Fruit fly (Drosophila melanogaster) whole organism, embryonic: ENCODE measurements around the gene Lamtor4.

Source experiments
- Atf3 ChIP-seq: fragments of 200-800 bp; sonication (Bioruptor generic); optimal IDR thresholded peaks from 3 replicates; lab custom pipeline; 2016; ENCODE audit warnings: missing biosample characterization, missing genetic modification characterization
- C15 ChIP-seq: fragments of 200-800 bp; sonication (Bioruptor generic); IDR thresholded peaks from 3 replicates; pipeline ENCODE4 v1.3.6; 2022; ENCODE audit warnings: missing biosample characterization, missing genetic modification characterization
- CG10209 ChIP-seq: fragments of 200-800 bp; sonication (Bioruptor generic); optimal IDR thresholded peaks from 3 replicates; lab custom pipeline; 2017; ENCODE audit warnings: missing biosample characterization, mild to moderate bottlenecking, missing genetic modification characterization, missing genetic modification reagents
- CG11504 ChIP-seq: fragments of 200-800 bp; sonication (Bioruptor generic); optimal IDR thresholded peaks from 3 replicates; lab custom pipeline; 2019; ENCODE audit warnings: missing biosample characterization, mild to moderate bottlenecking, missing genetic modification characterization, moderate library complexity
- CG11696 ChIP-seq: fragments of 200-800 bp; sonication (Bioruptor generic); IDR thresholded peaks from 2 replicates; pipeline ENCODE4 v1.3.6; 2022; ENCODE audit warnings: missing biosample characterization, missing genetic modification characterization
- CG12236 ChIP-seq: fragments of 200-800 bp; sonication (Bioruptor generic); optimal IDR thresholded peaks from 2 replicates; lab custom pipeline; 2016; ENCODE audit warnings: missing biosample characterization, missing genetic modification characterization
- CG14050 ChIP-seq: fragments of 200-800 bp; sonication (Bioruptor generic); IDR thresholded peaks from 3 replicates; pipeline ENCODE4 v1.3.6; 2022; ENCODE audit warnings: missing biosample characterization, missing genetic modification characterization
- CG14710 ChIP-seq: fragments of 200-800 bp; sonication (Bioruptor generic); optimal IDR thresholded peaks from 3 replicates; lab custom pipeline; 2019; ENCODE audit warnings: missing biosample characterization, mild to moderate bottlenecking, missing genetic modification characterization, moderate library complexity
- CG14860 ChIP-seq: fragments of 200-800 bp; sonication (Bioruptor generic); IDR thresholded peaks from 3 replicates; pipeline ENCODE4 v1.3.6; 2022; ENCODE audit warnings: missing biosample characterization, missing genetic modification characterization; ENCODE audit not compliant: partially characterized antibody
- CG15073 ChIP-seq: fragments of 200-800 bp; sonication (Bioruptor generic); optimal IDR thresholded peaks from 2 replicates; lab custom pipeline; 2016; ENCODE audit warnings: missing biosample characterization, missing genetic modification characterization
- CG1602 ChIP-seq: fragments of 200-800 bp; sonication (Bioruptor generic); optimal IDR thresholded peaks from 3 replicates; lab custom pipeline; 2016; ENCODE audit warnings: missing biosample characterization, missing genetic modification characterization
- CG1647 ChIP-seq: fragments of 200-800 bp; sonication (Bioruptor generic); optimal IDR thresholded peaks from 3 replicates; lab custom pipeline; 2016; ENCODE audit warnings: missing biosample characterization, missing genetic modification characterization
- CG16815 ChIP-seq: fragments of 200-800 bp; sonication (Bioruptor generic); optimal IDR thresholded peaks from 3 replicates; lab custom pipeline; 2017; ENCODE audit warnings: missing biosample characterization, mild to moderate bottlenecking, missing genetic modification characterization
- CG16863 ChIP-seq: fragments of 200-800 bp; sonication (Bioruptor generic); optimal IDR thresholded peaks from 3 replicates; lab custom pipeline; 2016; ENCODE audit warnings: missing biosample characterization, missing genetic modification characterization
- CG18011 ChIP-seq: fragments of 200-800 bp; sonication (Bioruptor generic); optimal IDR thresholded peaks from 2 replicates; lab custom pipeline; 2017; ENCODE audit warnings: missing biosample characterization, missing genetic modification characterization, mild to moderate bottlenecking, moderate library complexity, missing genotype
- CG18764 ChIP-seq: fragments of 200-800 bp; sonication (Bioruptor generic); optimal IDR thresholded peaks from 3 replicates; lab custom pipeline; 2016; ENCODE audit warnings: missing biosample characterization, missing genetic modification characterization
- CG4424 ChIP-seq: fragments of 200-800 bp; sonication (Bioruptor generic); optimal IDR thresholded peaks from 3 replicates; lab custom pipeline; 2016; ENCODE audit warnings: missing biosample characterization, missing genetic modification characterization
- CG6689 ChIP-seq: fragments of 200-800 bp; sonication (Bioruptor generic); IDR thresholded peaks from 2 replicates; pipeline ENCODE4 v1.3.6; 2022; ENCODE audit warnings: missing biosample characterization, missing genetic modification characterization
- CG6854 ChIP-seq: fragments of 200-800 bp; sonication (Bioruptor generic); optimal IDR thresholded peaks from 3 replicates; lab custom pipeline; 2017; ENCODE audit warnings: missing biosample characterization, mild to moderate bottlenecking, missing genetic modification characterization
- CG7987 ChIP-seq: fragments of 200-800 bp; sonication (Bioruptor generic); optimal IDR thresholded peaks from 2 replicates; lab custom pipeline; 2018; ENCODE audit warnings: missing biosample characterization, mild to moderate bottlenecking, missing genetic modification characterization, moderate library complexity
- Dad ChIP-seq: fragments of 200-800 bp; sonication (Bioruptor generic); optimal IDR thresholded peaks from 3 replicates; lab custom pipeline; 2016; ENCODE audit warnings: missing biosample characterization, missing genetic modification characterization
- E2f2 ChIP-seq: fragments of 200-800 bp; sonication (Bioruptor generic); IDR thresholded peaks from 2 replicates; pipeline ENCODE4 v1.3.6; 2022; ENCODE audit warnings: missing biosample characterization, missing genetic modification characterization
- MESR4 ChIP-seq: fragments of 200-800 bp; sonication (Bioruptor generic); optimal IDR thresholded peaks from 2 replicates; lab custom pipeline; 2018; ENCODE audit warnings: missing biosample characterization, mild to moderate bottlenecking, missing genetic modification characterization, moderate library complexity
- NC2β ChIP-seq: fragments of 200-800 bp; sonication (Bioruptor generic); optimal IDR thresholded peaks from 2 replicates; lab custom pipeline; 2016; ENCODE audit warnings: missing biosample characterization, missing genetic modification characterization
- Neu2 ChIP-seq: fragments of 200-800 bp; sonication (Bioruptor generic); optimal IDR thresholded peaks from 3 replicates; lab custom pipeline; 2016; ENCODE audit warnings: missing biosample characterization, missing genetic modification characterization, borderline replicate concordance
- Spps ChIP-seq: fragments of 200-800 bp; sonication (Bioruptor generic); optimal IDR thresholded peaks from 2 replicates; lab custom pipeline; 2018; ENCODE audit warnings: missing biosample characterization, mild to moderate bottlenecking, missing genetic modification characterization
- ab ChIP-seq: fragments of 200-800 bp; sonication (Bioruptor generic); optimal IDR thresholded peaks from 2 replicates; lab custom pipeline; 2016; ENCODE audit warnings: missing biosample characterization, missing genetic modification characterization
- ac ChIP-seq: fragments of 200-800 bp; sonication (Bioruptor generic); optimal IDR thresholded peaks from 3 replicates; lab custom pipeline; 2017; ENCODE audit warnings: missing biosample characterization, mild to moderate bottlenecking, missing genetic modification characterization
- aop ChIP-seq: fragments of 200-800 bp; sonication (Bioruptor generic); IDR thresholded peaks from 2 replicates; pipeline ENCODE4 v1.3.6; 2022; ENCODE audit warnings: missing biosample characterization, missing genetic modification characterization
- ap ChIP-seq: fragments of 200-800 bp; sonication (Bioruptor generic); IDR thresholded peaks from 2 replicates; pipeline ENCODE4 v1.3.6; 2022; ENCODE audit warnings: missing biosample characterization, missing genetic modification characterization
- ase ChIP-seq: fragments of 200-800 bp; sonication (Bioruptor generic); IDR thresholded peaks from 3 replicates; pipeline ENCODE4 v1.3.6; 2022; ENCODE audit warnings: missing biosample characterization, missing genetic modification characterization
- corto ChIP-seq: fragments of 200-800 bp; sonication (Bioruptor generic); optimal IDR thresholded peaks from 2 replicates; lab custom pipeline; 2016; ENCODE audit warnings: missing biosample characterization, mild to moderate bottlenecking, missing genetic modification characterization, moderate library complexity
- da ChIP-seq: fragments of 200-800 bp; sonication (Bioruptor generic); optimal IDR thresholded peaks from 2 replicates; lab custom pipeline; 2016; ENCODE audit warnings: missing biosample characterization, missing genetic modification characterization
- ems ChIP-seq: fragments of 200-800 bp; sonication (Bioruptor generic); optimal IDR thresholded peaks from 3 replicates; lab custom pipeline; 2016; ENCODE audit warnings: missing biosample characterization, missing genetic modification characterization
- en ChIP-seq: fragments of 200-800 bp; sonication (Bioruptor generic); optimal IDR thresholded peaks from 2 replicates; lab custom pipeline; 2016; ENCODE audit warnings: missing biosample characterization, missing genetic modification characterization
- esg ChIP-seq: fragments of 200-800 bp; sonication (Bioruptor generic); conservative IDR thresholded peaks from 2 replicates; pipeline ENCODE4 v1.3.6; 2022; ENCODE audit warnings: missing biosample characterization, missing genetic modification characterization
- fd64A ChIP-seq: fragments of 200-800 bp; sonication (Bioruptor generic); optimal IDR thresholded peaks from 3 replicates; lab custom pipeline; 2018; ENCODE audit warnings: missing biosample characterization, mild to moderate bottlenecking, missing genetic modification characterization
- grn ChIP-seq: fragments of 200-800 bp; sonication (Bioruptor generic); optimal IDR thresholded peaks from 3 replicates; lab custom pipeline; 2017; ENCODE audit warnings: missing biosample characterization, missing genetic modification characterization
- hkb ChIP-seq, 2 experiments: fragments of 200-800 bp in 1 of 2; fragments of >200 bp in 1 of 2; sonication (Bioruptor generic) in 1 of 2; IDR thresholded peaks in 1 of 2; optimal IDR thresholded peaks in 1 of 2; 2 replicates each; pipeline versions ENCODE4 v1.3.6 to Lab custom; 2017 to 2022; ENCODE audit warnings: missing biosample characterization in 1 of 2, missing genetic modification characterization in 1 of 2
- jigr1 ChIP-seq: fragments of 200-800 bp; sonication (Bioruptor generic); IDR thresholded peaks from 3 replicates; pipeline ENCODE4 v1.3.6; 2022; ENCODE audit warnings: missing biosample characterization, missing genetic modification characterization
- kah ChIP-seq: fragments of 200-800 bp; sonication (Bioruptor generic); optimal IDR thresholded peaks from 2 replicates; lab custom pipeline; 2018; ENCODE audit warnings: missing biosample characterization, mild to moderate bottlenecking, missing genetic modification characterization
- lov ChIP-seq, 2 experiments: fragments of 200-800 bp in 1 of 2; fragments of >200 bp in 1 of 2; sonication (Bioruptor generic) in 1 of 2; IDR thresholded peaks in 1 of 2; optimal IDR thresholded peaks in 1 of 2; 2 replicates in 1 of 2; 3 replicates in 1 of 2; pipeline versions ENCODE4 v1.3.6 to Lab custom; 2017 to 2022; ENCODE audit warnings: missing biosample characterization in 1 of 2, missing genetic modification characterization in 1 of 2
- mld ChIP-seq: fragments of 200-800 bp; sonication (Bioruptor generic); IDR thresholded peaks from 3 replicates; pipeline ENCODE4 v1.3.6; 2022; ENCODE audit warnings: missing biosample characterization, missing genetic modification characterization; ENCODE audit not compliant: partially characterized antibody
- phol ChIP-seq: fragments of 200-800 bp; sonication (Bioruptor generic); optimal IDR thresholded peaks from 3 replicates; lab custom pipeline; 2018; ENCODE audit warnings: missing biosample characterization, mild to moderate bottlenecking, missing genetic modification characterization, moderate library complexity
- pum ChIP-seq: fragments of 200-800 bp; sonication (Bioruptor generic); optimal IDR thresholded peaks from 2 replicates; lab custom pipeline; 2016; ENCODE audit warnings: missing biosample characterization, missing genetic modification characterization
- repo ChIP-seq: fragments of 200-800 bp; sonication (Bioruptor generic); optimal IDR thresholded peaks from 2 replicates; lab custom pipeline; 2016; ENCODE audit warnings: missing biosample characterization, missing genetic modification characterization
- shn ChIP-seq: fragments of 200-800 bp; sonication (Bioruptor generic); optimal IDR thresholded peaks from 3 replicates; lab custom pipeline; 2016; ENCODE audit warnings: missing biosample characterization, missing genetic modification characterization
- tio ChIP-seq: fragments of 200-800 bp; sonication (Bioruptor generic); optimal IDR thresholded peaks from 2 replicates; lab custom pipeline; 2017; ENCODE audit warnings: missing biosample characterization, missing genetic modification characterization, inconsistent platforms
- toy ChIP-seq: fragments of 200-800 bp; sonication (Bioruptor generic); IDR thresholded peaks from 2 replicates; pipeline ENCODE4 v1.3.6; 2022; ENCODE audit warnings: missing biosample characterization, missing genetic modification characterization

Lamtor4 gene

dm6 chr3L:3928205-3928942 lies 31.7 kb downstream of the Lamtor4 start (continued):
- peak; percentile 64; the same call in 1 of the 2 replicates for TF ChIP-seq E2f2
- peak; percentile 31 for TF ChIP-seq corto (GFP tag; lab: Kevin White, UChicago)
- TF ChIP-seq repo (GFP tag; lab: Kevin White, UChicago): peak; percentile 65
- peak; percentile 43 for TF ChIP-seq CG18764 (GFP tag; lab: Kevin White, UChicago)
- TF ChIP-seq CG16815 (GFP tag; lab: Kevin White, UChicago): peak; percentile 74
- TF ChIP-seq Dad (GFP tag; lab: Kevin White, UChicago): peak; percentile 72
- TF ChIP-seq CG1602 (GFP tag; lab: Kevin White, UChicago): peak; percentile 72
- peak; percentile 78 for TF ChIP-seq esg
- TF ChIP-seq da: peak; percentile 60
- TF ChIP-seq CG10209 (GFP tag; lab: Kevin White, UChicago): peak; percentile 88
- TF ChIP-seq ase (GFP tag; lab: Robert Waterston, UW): peak; percentile 76; the same call in 1 of the 3 replicates
- peak; percentile 69 for TF ChIP-seq pum (GFP tag; lab: Kevin White, UChicago)
- TF ChIP-seq CG11504 (tag; lab: Kevin White, UChicago): peak; percentile 88
- TF ChIP-seq ems: peak; percentile 73
- TF ChIP-seq en: peak; percentile 41
- TF ChIP-seq CG1647 (GFP tag; lab: Kevin White, UChicago): peak; percentile 82
- no peak for TF ChIP-seq aop (GFP tag; lab: Robert Waterston, UW)
- TF ChIP-seq CG12236 (GFP tag; lab: Kevin White, UChicago): peak; percentile 35
- no peak for TF ChIP-seq ac (GFP tag; lab: Kevin White, UChicago)
- peak; percentile 74 for TF ChIP-seq NC2β (GFP tag; lab: Kevin White, UChicago)
- TF ChIP-seq lov (optimal IDR thresholded peaks at IDR 0.05; lab: Kevin White, UChicago): no peak
- TF ChIP-seq lov (GFP tag; IDR thresholded peaks at IDR 0.05; lab: Robert Waterston, UW): no peak
- TF ChIP-seq mld (GFP tag; lab: Robert Waterston, UW): no peak
- TF ChIP-seq Neu2 (GFP tag; lab: Kevin White, UChicago): no peak
- peak; percentile 64 for TF ChIP-seq Atf3 (GFP tag; lab: Kevin White, UChicago)
- peak; percentile 83 for TF ChIP-seq CG16863 (GFP tag; lab: Kevin White, UChicago)
- peak; percentile 67 for TF ChIP-seq CG6854
- TF ChIP-seq CG14710 (tag; lab: Kevin White, UChicago): no peak
- TF ChIP-seq phol (tag; lab: Kevin White, UChicago): peak; percentile 64
- no peak for TF ChIP-seq fd64A (GFP tag; lab: Kevin White, UChicago)
- TF ChIP-seq grn (GFP tag; lab: Kevin White, UChicago): peak; percentile 3
- TF ChIP-seq kah: peak; percentile 50
- peak; percentile 82 for TF ChIP-seq CG14050
- TF ChIP-seq CG4424 (GFP tag; lab: Kevin White, UChicago): peak; percentile 63
- TF ChIP-seq Spps: no peak
- TF ChIP-seq shn: peak; percentile 55
- TF ChIP-seq CG18011 (GFP tag; lab: Kevin White, UChicago): peak; percentile 69
- peak; percentile 78 for TF ChIP-seq toy
- TF ChIP-seq CG7987 (GFP tag; lab: Kevin White, UChicago): peak; percentile 42
- peak; percentile 78 for TF ChIP-seq ab (GFP tag; lab: Kevin White, UChicago)
- 0 out of 3 replicates have a peak, but pooled peaks have one; percentile 23 for TF ChIP-seq jigr1 (GFP tag; lab: Robert Waterston, UW)
- TF ChIP-seq CG15073 (GFP tag; lab: Kevin White, UChicago): no peak
- no peak for TF ChIP-seq CG14860 (GFP tag; lab: Robert Waterston, UW)
- TF ChIP-seq C15 (GFP tag; lab: Robert Waterston, UW): peak; percentile 72; the same call in 1 of the 3 replicates
- peak; percentile 55 for TF ChIP-seq CG11696 (GFP tag; lab: Robert Waterston, UW)
- peak; percentile 79 for TF ChIP-seq tio (GFP tag; lab: Kevin White, UChicago)
- no peak for TF ChIP-seq hkb (optimal IDR thresholded peaks at IDR 0.05; lab: Kevin White, UChicago)
- peak; percentile 93 for TF ChIP-seq hkb (GFP tag; IDR thresholded peaks at IDR 0.05; lab: Robert Waterston, UW)
- TF ChIP-seq ap (GFP tag; lab: Robert Waterston, UW): peak; percentile 73
- TF ChIP-seq MESR4 (GFP tag; lab: Kevin White, UChicago): peak; percentile 9
- peak; percentile 75 for TF ChIP-seq CG6689 (GFP tag; lab: Robert Waterston, UW)
